Fruit fly (Drosophila melanogaster) whole organism, wandering third instar larva: Measurements from ENCODE around the gene tctn.

Experiments
- CG9705 ChIP-seq: fragments of 200-800 bp; sonication (Bioruptor generic); optimal IDR thresholded peaks from 2 replicates; lab custom pipeline; 2018; ENCODE audit warnings: missing biosample characterization, mild to moderate bottlenecking, missing genetic modification characterization
- CrebA ChIP-seq: fragments of 200-800 bp; sonication (Bioruptor generic); optimal IDR thresholded peaks from 2 replicates; lab custom pipeline; 2016; ENCODE audit warnings: missing biosample characterization, mild to moderate bottlenecking, missing genetic modification characterization, borderline replicate concordance
- Dif ChIP-seq: fragments of 200-275, 200-300 bp; sonication (Bioruptor generic); optimal IDR thresholded peaks from 2 replicates; lab custom pipeline; 2018; ENCODE audit warnings: missing biosample characterization, missing genetic modification characterization; ENCODE audit not compliant: partially characterized antibody
- Jra ChIP-seq: sonication (Bioruptor generic); optimal IDR thresholded peaks from 2 replicates; lab custom pipeline; 2016; ENCODE audit warnings: missing biosample characterization, missing genetic modification characterization
- N ChIP-seq: fragments of >200 bp; optimal IDR thresholded peaks from 2 replicates; lab custom pipeline; 2018; ENCODE audit warnings: missing biosample characterization, missing external identifiers, missing genetic modification characterization
- dmrt93B ChIP-seq: fragments of 200-800 bp; sonication (Bioruptor generic); optimal IDR thresholded peaks from 2 replicates; lab custom pipeline; 2018; ENCODE audit warnings: missing biosample characterization, mild to moderate bottlenecking, missing genetic modification characterization
- foxo ChIP-seq, 2 experiments: fragments of 200-800 bp; sonication (Bioruptor generic); optimal IDR thresholded peaks; 2 replicates in 1 of 2; 3 replicates in 1 of 2; lab custom pipeline; 2016 to 2017; ENCODE audit warnings: missing biosample characterization in 2 of 2, missing genetic modification characterization in 2 of 2
- jim ChIP-seq: fragments of 175-275, 200-325 bp; sonication (Bioruptor generic); optimal IDR thresholded peaks from 2 replicates; lab custom pipeline; 2016; ENCODE audit warnings: missing biosample characterization, mild to moderate bottlenecking, missing genetic modification characterization
- lola ChIP-seq: fragments of >200 bp; optimal IDR thresholded peaks from 2 replicates; lab custom pipeline; 2017; ENCODE audit warnings: missing biosample characterization, missing genetic modification characterization
- psq ChIP-seq: fragments of 200-800 bp; sonication (Bioruptor generic); optimal IDR thresholded peaks from 3 replicates; lab custom pipeline; 2017; ENCODE audit warnings: missing biosample characterization, mild to moderate bottlenecking, missing genetic modification characterization, moderate library complexity
- sv ChIP-seq: fragments of 200-800 bp; sonication (Bioruptor generic); optimal IDR thresholded peaks from 3 replicates; lab custom pipeline; 2016; ENCODE audit warnings: missing biosample characterization, missing genetic modification characterization

dm6 chr2L:6169119-6169518 lies 38.7 kb upstream of the tctn start:
- no peak for TF ChIP-seq lola
- TF ChIP-seq CG9705 (GFP tag; lab: Kevin White, UChicago), result no peak
- no peak for TF ChIP-seq sv (GFP tag; lab: Kevin White, UChicago)
- no peak for TF ChIP-seq dmrt93B (GFP tag; lab: Kevin White, UChicago)
- no peak for TF ChIP-seq foxo (GFP tag; optimal IDR thresholded peaks at IDR 0.05; lab: Kevin White, UChicago)
- no peak for TF ChIP-seq Jra (GFP tag; lab: Kevin White, UChicago)
- TF ChIP-seq jim (GFP tag; lab: Kevin White, UChicago), result no peak
- TF ChIP-seq Dif (GFP tag; lab: Kevin White, UChicago), result no peak
- TF ChIP-seq N (GFP tag; lab: Kevin White, UChicago), result no peak
- no peak for TF ChIP-seq CrebA (GFP tag; lab: Kevin White, UChicago)
- no peak for TF ChIP-seq psq (GFP tag; lab: Kevin White, UChicago)
